Fruit fly (Drosophila melanogaster) S2 (cell line): ENCODE results near the gene CG5455.

Experiments used
- CG8478 ChIP-seq: fragments of >200 bp; optimal IDR thresholded peaks from 2 replicates; lab custom pipeline; 2018
- CTCF ChIP-seq, 2 experiments: fragments of >200 bp; optimal IDR thresholded peaks; 2 replicates each; lab custom pipeline; 2018

DNA sequence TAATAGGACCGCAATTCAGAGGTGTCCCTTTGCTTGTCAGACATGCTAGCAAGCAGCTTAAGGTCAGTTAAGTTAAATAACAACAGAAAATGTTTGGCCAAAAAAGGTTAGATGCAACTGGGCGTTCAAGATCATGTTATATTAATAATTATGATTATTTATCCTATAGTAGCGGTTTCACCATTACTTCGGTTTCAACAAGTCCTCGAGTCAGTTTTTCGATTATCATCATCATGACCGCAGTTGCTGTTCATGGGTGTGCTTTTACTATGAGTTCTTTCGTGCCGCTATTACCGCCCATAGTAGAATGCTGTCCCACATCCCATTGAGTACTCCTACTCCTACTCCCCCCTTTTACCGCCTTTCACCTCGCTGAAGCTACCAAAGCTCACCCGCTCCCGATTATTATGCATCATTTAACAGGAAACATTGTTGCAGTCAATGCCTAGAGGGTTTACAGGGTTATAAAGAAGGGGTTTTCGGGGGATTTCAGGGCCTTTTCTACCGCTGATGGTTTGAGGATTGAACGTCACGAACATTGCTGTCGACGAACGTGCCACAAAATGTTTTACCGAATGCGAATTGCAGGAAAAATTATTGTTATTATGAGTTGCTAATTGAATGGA, 24.0 kb downstream of the CG5455 start:
- TF ChIP-seq CTCF (optimal IDR thresholded peaks at IDR 0.05; lab: Kevin White, UChicago) (no peak), CG8478 (lab: Kevin White, UChicago) (no peak)
